Fruit fly (Drosophila melanogaster) whole organism, prepupa: ENCODE data around the gene CG32683.

Experiments
- CG10631 ChIP-seq: fragments of 200-800 bp; sonication (Bioruptor generic); optimal IDR thresholded peaks from 2 replicates; lab custom pipeline; 2016; ENCODE audit warnings: missing biosample characterization, missing genetic modification characterization
- CG11294 ChIP-seq: fragments of 200-800 bp; sonication (Bioruptor generic); IDR thresholded peaks from 2 replicates; pipeline ENCODE4 v1.3.6; 2022; ENCODE audit warnings: missing biosample characterization, missing genetic modification characterization
- CG16779 ChIP-seq: fragments of 200-800 bp; sonication (Bioruptor generic); optimal IDR thresholded peaks from 3 replicates; lab custom pipeline; 2017; ENCODE audit warnings: missing biosample characterization, mild to moderate bottlenecking, missing genetic modification characterization
- CG31627 ChIP-seq: fragments of 200-800 bp; sonication (Bioruptor generic); optimal IDR thresholded peaks from 3 replicates; lab custom pipeline; 2016; ENCODE audit warnings: missing biosample characterization, missing genetic modification characterization
- CG32006 ChIP-seq: fragments of 200-800 bp; sonication (Bioruptor generic); optimal IDR thresholded peaks from 3 replicates; lab custom pipeline; 2017; ENCODE audit warnings: missing biosample characterization, mild to moderate bottlenecking, missing genetic modification characterization
- CG6163 ChIP-seq: fragments of 200-800 bp; sonication (Bioruptor generic); IDR thresholded peaks from 3 replicates; pipeline ENCODE4 v1.3.6; 2022; ENCODE audit warnings: missing biosample characterization, missing genetic modification characterization
- CG6276 ChIP-seq: fragments of 200-800 bp; sonication (Bioruptor generic); optimal IDR thresholded peaks from 2 replicates; lab custom pipeline; 2017; ENCODE audit warnings: missing biosample characterization, mild to moderate bottlenecking, missing genetic modification characterization
- CG6792 ChIP-seq: fragments of 200-800 bp; sonication (Bioruptor generic); optimal IDR thresholded peaks from 3 replicates; lab custom pipeline; 2016; ENCODE audit warnings: missing biosample characterization, missing genetic modification characterization
- CG6808 ChIP-seq: fragments of 200-800 bp; sonication (Bioruptor generic); optimal IDR thresholded peaks from 3 replicates; lab custom pipeline; 2017; ENCODE audit warnings: missing biosample characterization, missing genetic modification characterization, mild to moderate bottlenecking, moderate library complexity, missing genetic modification reagents
- CG6854 ChIP-seq: fragments of 200-800 bp; sonication (Bioruptor generic); optimal IDR thresholded peaks from 2 replicates; lab custom pipeline; 2017; ENCODE audit warnings: missing biosample characterization, mild to moderate bottlenecking, missing genetic modification characterization
- CG7368 ChIP-seq: fragments of 200-800 bp; sonication (Bioruptor generic); optimal IDR thresholded peaks from 3 replicates; lab custom pipeline; 2016; ENCODE audit warnings: missing biosample characterization, missing genetic modification characterization
- CG8632 ChIP-seq: fragments of 200-800 bp; sonication (Bioruptor generic); optimal IDR thresholded peaks from 3 replicates; lab custom pipeline; 2016; ENCODE audit warnings: missing biosample characterization, missing genetic modification characterization
- CG9139 ChIP-seq: fragments of 200-800 bp; sonication (Bioruptor generic); optimal IDR thresholded peaks from 3 replicates; lab custom pipeline; 2017; ENCODE audit warnings: missing biosample characterization, mild to moderate bottlenecking, missing genetic modification characterization
- Eip75B ChIP-seq: fragments of 200-800 bp; sonication (Bioruptor generic); optimal IDR thresholded peaks from 3 replicates; lab custom pipeline; 2016; ENCODE audit warnings: missing biosample characterization, missing genetic modification characterization
- Eip78C ChIP-seq: fragments of 200-800 bp; sonication (Bioruptor generic); peaks from one replicate; lab custom pipeline; 2016; ENCODE audit warnings: missing biosample characterization, missing genetic modification characterization
- Eip93F ChIP-seq: fragments of 200-800 bp; sonication (Bioruptor generic); optimal IDR thresholded peaks from 2 replicates; lab custom pipeline; 2016; ENCODE audit warnings: missing biosample characterization, mild to moderate bottlenecking, missing genetic modification characterization
- Gug ChIP-seq: fragments of 200-800 bp; sonication (Bioruptor generic); IDR thresholded peaks from 2 replicates; pipeline ENCODE4 v1.3.6; 2022; ENCODE audit warnings: missing biosample characterization, missing genetic modification characterization
- Hr38 ChIP-seq: sonication (Bioruptor generic); optimal IDR thresholded peaks from 2 replicates; lab custom pipeline; 2016; ENCODE audit warnings: missing biosample characterization, missing genetic modification characterization
- Hr39 ChIP-seq: fragments of 200-800 bp; sonication (Bioruptor generic); optimal IDR thresholded peaks from 2 replicates; lab custom pipeline; 2016; ENCODE audit warnings: missing biosample characterization, missing genetic modification characterization
- Hr4 ChIP-seq: fragments of 200-800 bp; sonication (Bioruptor generic); optimal IDR thresholded peaks from 3 replicates; lab custom pipeline; 2016; ENCODE audit warnings: missing biosample characterization, missing genetic modification characterization
- Met ChIP-seq: fragments of 200-800 bp; sonication (Bioruptor generic); optimal IDR thresholded peaks from 3 replicates; lab custom pipeline; 2016; ENCODE audit warnings: missing biosample characterization, missing genetic modification characterization
- Smox ChIP-seq: fragments of 200-800 bp; sonication (Bioruptor generic); optimal IDR thresholded peaks from 3 replicates; lab custom pipeline; 2016; ENCODE audit warnings: missing biosample characterization, missing genetic modification characterization
- Sox14 ChIP-seq: fragments of 200-800 bp; sonication (Bioruptor generic); optimal IDR thresholded peaks from 3 replicates; lab custom pipeline; 2016; ENCODE audit warnings: missing biosample characterization, missing genetic modification characterization
- Sox15 ChIP-seq: fragments of 200-800 bp; sonication (Bioruptor generic); optimal IDR thresholded peaks from 3 replicates; lab custom pipeline; 2016; ENCODE audit warnings: missing biosample characterization, missing genetic modification characterization
- acj6 ChIP-seq: fragments of 200-800 bp; sonication (Bioruptor generic); optimal IDR thresholded peaks from 3 replicates; lab custom pipeline; 2016; ENCODE audit warnings: missing biosample characterization, missing genetic modification characterization
- cyc ChIP-seq: fragments of 200-800 bp; sonication (Bioruptor generic); optimal IDR thresholded peaks from 3 replicates; lab custom pipeline; 2016; ENCODE audit warnings: missing biosample characterization, missing genetic modification characterization
- dac ChIP-seq: fragments of 200-800 bp; sonication (Bioruptor generic); optimal IDR thresholded peaks from 2 replicates; lab custom pipeline; 2017; ENCODE audit warnings: missing biosample characterization, mild to moderate bottlenecking, missing genetic modification characterization
- eg ChIP-seq: fragments of 200-800 bp; sonication (Bioruptor generic); IDR thresholded peaks from 3 replicates; pipeline ENCODE4 v1.3.6; 2022; ENCODE audit warnings: missing biosample characterization, missing genetic modification characterization
- esn ChIP-seq: fragments of 200-800 bp; sonication (Bioruptor generic); optimal IDR thresholded peaks from 2 replicates; lab custom pipeline; 2016; ENCODE audit warnings: missing biosample characterization, mild to moderate bottlenecking, missing genetic modification characterization, moderate library complexity
- fd59A ChIP-seq: fragments of 200-800 bp; sonication (Bioruptor generic); optimal IDR thresholded peaks from 2 replicates; lab custom pipeline; 2017; ENCODE audit warnings: missing biosample characterization, mild to moderate bottlenecking, missing genetic modification characterization, missing genetic modification reagents
- lz ChIP-seq: fragments of 200-800 bp; sonication (Bioruptor generic); optimal IDR thresholded peaks from 3 replicates; lab custom pipeline; 2016; ENCODE audit warnings: missing biosample characterization, missing genetic modification characterization
- net ChIP-seq: fragments of 200-800 bp; sonication (Bioruptor generic); optimal IDR thresholded peaks from 3 replicates; lab custom pipeline; 2016; ENCODE audit warnings: missing biosample characterization, missing genetic modification characterization
- pdm3 ChIP-seq: fragments of 200-800 bp; sonication (Bioruptor generic); optimal IDR thresholded peaks from 3 replicates; lab custom pipeline; 2016; ENCODE audit warnings: missing biosample characterization, missing genetic modification characterization
- salr ChIP-seq, 2 experiments: fragments of 200-800 bp; sonication (Bioruptor generic); optimal IDR thresholded peaks; 3 replicates each; lab custom pipeline; 2016 to 2018; ENCODE audit warnings: missing biosample characterization in 2 of 2, missing genetic modification characterization in 2 of 2, mild to moderate bottlenecking in 1 of 2
- ss ChIP-seq, 2 experiments: fragments of 200-800 bp; sonication (Bioruptor generic); optimal IDR thresholded peaks; 2 replicates in 1 of 2; 3 replicates in 1 of 2; lab custom pipeline; 2017 to 2018; ENCODE audit warnings: mild to moderate bottlenecking in 2 of 2, missing biosample characterization in 2 of 2, missing genetic modification characterization in 2 of 2, moderate library complexity in 1 of 2
- svp ChIP-seq: fragments of 200-800 bp; sonication (Bioruptor generic); peaks from one replicate; lab custom pipeline; 2016; ENCODE audit warnings: missing biosample characterization, missing genetic modification characterization
- topi ChIP-seq: fragments of 200-800 bp; sonication (Bioruptor generic); optimal IDR thresholded peaks from 3 replicates; lab custom pipeline; 2016; ENCODE audit warnings: missing biosample characterization, missing genetic modification characterization
- vri ChIP-seq: fragments of 200-800 bp; sonication (Bioruptor generic); optimal IDR thresholded peaks from 3 replicates; lab custom pipeline; 2016; ENCODE audit warnings: missing biosample characterization, mild to moderate bottlenecking, missing genetic modification characterization

The CG32683 gene

DNA sequence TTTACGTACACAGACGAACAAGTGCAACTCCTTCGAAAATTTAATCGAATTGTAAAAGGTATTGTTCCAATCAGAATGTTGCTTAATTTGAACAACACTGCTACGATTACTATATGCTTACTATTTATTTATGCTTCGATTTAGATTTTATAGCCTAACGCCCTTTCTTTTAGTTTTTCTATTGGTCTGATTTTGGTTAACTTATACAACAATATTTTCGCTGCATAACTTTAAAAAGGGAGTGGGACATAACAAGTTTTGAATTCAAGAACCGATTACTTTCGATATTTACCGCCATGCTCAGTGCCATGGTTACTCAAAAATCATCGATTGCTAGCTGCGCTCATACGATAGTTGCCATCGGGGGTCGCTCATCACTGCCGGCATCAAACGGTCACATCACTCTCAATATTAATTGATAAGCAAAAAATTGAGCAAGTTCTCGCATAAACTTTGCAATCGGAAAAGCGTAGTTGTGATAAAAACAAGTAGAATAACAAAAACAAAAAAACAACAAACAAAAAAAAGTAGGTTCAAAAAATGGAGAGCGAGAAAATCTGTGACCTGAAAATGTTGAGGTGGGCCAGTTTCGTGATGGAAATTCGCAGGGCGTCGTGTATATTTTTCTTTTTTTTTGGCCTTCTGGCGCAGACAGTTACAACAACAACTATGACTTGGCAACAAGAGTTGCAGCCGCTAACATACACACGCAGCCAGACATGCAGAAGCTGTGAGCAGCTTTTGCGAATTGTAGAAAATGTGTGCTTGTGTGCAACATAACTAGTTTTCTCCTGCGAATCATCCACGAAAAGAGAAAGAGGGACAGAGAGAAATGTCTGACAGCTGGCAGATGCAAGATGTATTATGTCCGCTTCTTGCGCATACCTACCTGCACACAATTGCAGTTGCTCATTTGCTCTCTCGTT, 24.0 kb upstream of the CG32683 start, which contains the start of the genes CG2887 and PPP4R2r (continued):
- no peak for TF ChIP-seq Hr4
- peak; percentile 47 for TF ChIP-seq CG6276 (GFP tag; lab: Kevin White, UChicago)
- TF ChIP-seq vri (GFP tag; lab: Kevin White, UChicago) = no peak
- TF ChIP-seq Gug (GFP tag; lab: Robert Waterston, UW) = no peak
- no peak for TF ChIP-seq Hr39 (GFP tag; lab: Kevin White, UChicago)
- no peak for TF ChIP-seq topi (GFP tag; lab: Kevin White, UChicago)
- TF ChIP-seq lz (GFP tag; lab: Kevin White, UChicago) = no peak
- TF ChIP-seq CG31627 (GFP tag; lab: Kevin White, UChicago) = no peak
- no peak for TF ChIP-seq fd59A (GFP tag; lab: Kevin White, UChicago)
- TF ChIP-seq CG11294 (GFP tag; lab: Robert Waterston, UW) = no peak
- no peak for TF ChIP-seq CG9139 (GFP tag; lab: Kevin White, UChicago)
- TF ChIP-seq CG6808 (GFP tag; lab: Kevin White, UChicago) = peak; percentile 27
- TF ChIP-seq pdm3 (GFP tag; lab: Kevin White, UChicago) = no peak
- TF ChIP-seq Eip78C (GFP tag; lab: Kevin White, UChicago) = peak; percentile 76
- TF ChIP-seq Eip93F (GFP tag; lab: Kevin White, UChicago) = no peak
- no peak for TF ChIP-seq Met (GFP tag; lab: Kevin White, UChicago)
- no peak for TF ChIP-seq acj6 (GFP tag; lab: Kevin White, UChicago)
- peak in 1 of 2 experiments; percentile 8 for TF ChIP-seq salr (GFP tag; optimal IDR thresholded peaks at IDR 0.05; lab: Kevin White, UChicago)
- TF ChIP-seq eg (GFP tag; lab: Robert Waterston, UW) = no peak
- no peak for TF ChIP-seq CG32006 (GFP tag; lab: Kevin White, UChicago)
- no peak for TF ChIP-seq CG8632 (GFP tag; lab: Kevin White, UChicago)
- peak; percentile 2 for TF ChIP-seq Eip75B
- TF ChIP-seq Smox (GFP tag; lab: Kevin White, UChicago) = no peak
- TF ChIP-seq Sox15 = no peak
- peak; percentile 28 for TF ChIP-seq CG6854 (GFP tag; lab: Kevin White, UChicago)
- TF ChIP-seq net (GFP tag; lab: Kevin White, UChicago) = peak; percentile 20
- TF ChIP-seq CG16779 (tag; lab: Kevin White, UChicago) = no peak
- TF ChIP-seq CG6792 = no peak

- peak; percentile 28 for TF ChIP-seq cyc (GFP tag; lab: Kevin White, UChicago)
- TF ChIP-seq esn = peak; percentile 22
- TF ChIP-seq pdm3 (GFP tag; lab: Kevin White, UChicago) = no peak
- peak; percentile 19 for TF ChIP-seq CG31627 (GFP tag; lab: Kevin White, UChicago)
- no peak for TF ChIP-seq CG9139 (GFP tag; lab: Kevin White, UChicago)
- peak; percentile 18 for TF ChIP-seq Hr39 (GFP tag; lab: Kevin White, UChicago)
- TF ChIP-seq dac (GFP tag; lab: Kevin White, UChicago) = no peak
- peak; percentile 52 for TF ChIP-seq Eip78C (GFP tag; lab: Kevin White, UChicago)
- peak; percentile 11 for TF ChIP-seq CG10631 (GFP tag; lab: Kevin White, UChicago)
- peak; percentile 76 for TF ChIP-seq svp
- no peak for TF ChIP-seq CG6163 (GFP tag; lab: Robert Waterston, UW)
- no peak for TF ChIP-seq vri (GFP tag; lab: Kevin White, UChicago)
Observed at dm6 chrX:10474625-10475024, 19.9 kb upstream of the CG32683 start, which contains the start of gene nocte. Gene nocte (minus strand): TSS chrX:10474675.

DNA sequence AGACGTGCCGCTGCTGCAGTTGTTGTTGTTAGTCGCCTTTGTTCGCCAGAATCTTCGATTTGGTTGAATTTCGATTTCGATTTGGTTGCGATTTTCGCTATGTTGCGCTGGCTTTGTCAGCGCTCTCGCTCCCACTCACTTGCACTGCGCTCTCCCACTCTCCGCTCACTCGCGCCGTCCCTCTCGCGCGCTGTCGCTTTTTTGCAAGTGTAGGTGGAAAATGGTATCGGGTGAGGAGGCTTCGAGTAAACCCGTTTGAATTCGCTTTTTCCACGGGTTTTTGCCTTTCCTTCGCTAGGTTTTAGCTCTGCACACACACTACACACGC, 19.5 kb upstream of the CG32683 start:
- no peak for TF ChIP-seq Sox15
- TF ChIP-seq salr (GFP tag; optimal IDR thresholded peaks at IDR 0.05; lab: Kevin White, UChicago) = no peak
- TF ChIP-seq fd59A (GFP tag; lab: Kevin White, UChicago) = no peak
- TF ChIP-seq dac (GFP tag; lab: Kevin White, UChicago) = no peak
- peak; percentile 19 for TF ChIP-seq Sox14 (GFP tag; lab: Kevin White, UChicago)
- TF ChIP-seq ss (GFP tag; optimal IDR thresholded peaks at IDR 0.05; lab: Kevin White, UChicago) = peak in 1 of 2 experiments; percentile 6
- TF ChIP-seq svp = no peak
- no peak for TF ChIP-seq Gug (GFP tag; lab: Robert Waterston, UW)
- TF ChIP-seq Hr38 (GFP tag; lab: Kevin White, UChicago) = no peak
- peak; percentile 31 for TF ChIP-seq CG6808 (GFP tag; lab: Kevin White, UChicago)
- TF ChIP-seq CG7368 (GFP tag; lab: Kevin White, UChicago) = no peak
- TF ChIP-seq acj6 (GFP tag; lab: Kevin White, UChicago) = no peak
- TF ChIP-seq net (GFP tag; lab: Kevin White, UChicago) = no peak
- TF ChIP-seq eg (GFP tag; lab: Robert Waterston, UW) = no peak
- TF ChIP-seq CG6792 = no peak
